Fruit fly (Drosophila melanogaster) whole organism, embryonic: ENCODE measurements around the gene CG34451.

ENCODE experiments used
- ATbp ChIP-seq: fragments of 200-800 bp; sonication (Bioruptor generic); optimal IDR thresholded peaks from 2 replicates; lab custom pipeline; 2017; ENCODE audit warnings: missing biosample characterization, mild to moderate bottlenecking, missing genetic modification characterization, missing genetic modification reagents
- Atf3 ChIP-seq: fragments of 200-800 bp; sonication (Bioruptor generic); optimal IDR thresholded peaks from 3 replicates; lab custom pipeline; 2016; ENCODE audit warnings: missing biosample characterization, missing genetic modification characterization
- Blimp-1 ChIP-seq: fragments of 200-800 bp; sonication (Bioruptor generic); optimal IDR thresholded peaks from 3 replicates; lab custom pipeline; 2018; ENCODE audit warnings: missing biosample characterization, missing genetic modification characterization, mild to moderate bottlenecking, moderate library complexity, missing genetic modification reagents
- CG10565 ChIP-seq: fragments of 200-800 bp; sonication (Bioruptor generic); optimal IDR thresholded peaks from 3 replicates; lab custom pipeline; 2016; ENCODE audit warnings: missing biosample characterization, mild to moderate bottlenecking, missing genetic modification characterization
- CG11398 ChIP-seq: fragments of 200-800 bp; sonication (Bioruptor generic); optimal IDR thresholded peaks from 2 replicates; lab custom pipeline; 2016; ENCODE audit warnings: missing biosample characterization, missing genetic modification characterization
- CG13287 ChIP-seq: fragments of 200-800 bp; sonication (Bioruptor generic); IDR thresholded peaks from 2 replicates; pipeline ENCODE4 v1.3.6; 2022; ENCODE audit warnings: missing biosample characterization, missing genetic modification characterization; ENCODE audit not compliant: partially characterized antibody
- CG14710 ChIP-seq: fragments of 200-800 bp; sonication (Bioruptor generic); optimal IDR thresholded peaks from 3 replicates; lab custom pipeline; 2019; ENCODE audit warnings: missing biosample characterization, mild to moderate bottlenecking, missing genetic modification characterization, moderate library complexity
- CG15269 ChIP-seq: fragments of 200-800 bp; sonication (Bioruptor generic); optimal IDR thresholded peaks from 2 replicates; lab custom pipeline; 2018; ENCODE audit warnings: missing biosample characterization, mild to moderate bottlenecking, missing genetic modification characterization, moderate library complexity
- CG16863 ChIP-seq: fragments of 200-800 bp; sonication (Bioruptor generic); optimal IDR thresholded peaks from 3 replicates; lab custom pipeline; 2016; ENCODE audit warnings: missing biosample characterization, missing genetic modification characterization
- CG17328 ChIP-seq: fragments of 200-800 bp; sonication (Bioruptor generic); IDR thresholded peaks from 2 replicates; pipeline ENCODE4 v1.3.6; 2022; ENCODE audit warnings: missing biosample characterization, missing genetic modification characterization
- CG2678 ChIP-seq: fragments of 200-800 bp; sonication (Bioruptor generic); optimal IDR thresholded peaks from 3 replicates; lab custom pipeline; 2019; ENCODE audit warnings: missing biosample characterization, mild to moderate bottlenecking, missing genetic modification characterization, moderate library complexity
- CG33557 ChIP-seq: fragments of 200-800 bp; sonication (Bioruptor generic); optimal IDR thresholded peaks from 2 replicates; lab custom pipeline; 2019; ENCODE audit warnings: missing biosample characterization, mild to moderate bottlenecking, missing genetic modification characterization, moderate library complexity
- CG34422 ChIP-seq: fragments of 200-800 bp; sonication (Bioruptor generic); IDR thresholded peaks from 3 replicates; pipeline ENCODE4 v1.3.6; 2022; ENCODE audit warnings: missing biosample characterization, missing genetic modification characterization
- CG3995 ChIP-seq: fragments of 200-800 bp; sonication (Bioruptor generic); optimal IDR thresholded peaks from 3 replicates; lab custom pipeline; 2016; ENCODE audit warnings: missing biosample characterization, missing genetic modification characterization
- CG5245 ChIP-seq: fragments of 200-800 bp; sonication (Bioruptor generic); optimal IDR thresholded peaks from 3 replicates; lab custom pipeline; 2016; ENCODE audit warnings: missing biosample characterization, missing genetic modification characterization
- CG6175 ChIP-seq: fragments of 200-800 bp; sonication (Bioruptor generic); IDR thresholded peaks from 3 replicates; pipeline ENCODE4 v1.3.6; 2022; ENCODE audit warnings: missing biosample characterization, missing genetic modification characterization
- CG6689 ChIP-seq: fragments of 200-800 bp; sonication (Bioruptor generic); IDR thresholded peaks from 2 replicates; pipeline ENCODE4 v1.3.6; 2022; ENCODE audit warnings: missing biosample characterization, missing genetic modification characterization
- CG7963 ChIP-seq: fragments of 200-800 bp; sonication (Bioruptor generic); IDR thresholded peaks from 3 replicates; pipeline ENCODE4 v1.3.6; 2022; ENCODE audit warnings: missing biosample characterization, missing genetic modification characterization; ENCODE audit not compliant: partially characterized antibody
- CG8924 ChIP-seq: fragments of 200-800 bp; optimal IDR thresholded peaks from 3 replicates; lab custom pipeline; 2019; ENCODE audit warnings: missing biosample characterization, mild to moderate bottlenecking, missing genetic modification characterization, moderate library complexity
- CG9797 ChIP-seq: fragments of 200-800 bp; sonication (Bioruptor generic); optimal IDR thresholded peaks from 3 replicates; lab custom pipeline; 2018; ENCODE audit warnings: missing biosample characterization, mild to moderate bottlenecking, missing genetic modification characterization
- Dek ChIP-seq: fragments of 200-800 bp; sonication (Bioruptor generic); optimal IDR thresholded peaks from 3 replicates; lab custom pipeline; 2019; ENCODE audit warnings: missing biosample characterization, mild to moderate bottlenecking, missing genetic modification characterization, moderate library complexity
- Drgx ChIP-seq: fragments of 200-800 bp; sonication (Bioruptor generic); IDR thresholded peaks from 2 replicates; pipeline ENCODE4 v1.3.6; 2022; ENCODE audit warnings: missing biosample characterization, missing genetic modification characterization
- Ets65A ChIP-seq: fragments of 200-800 bp; sonication (Bioruptor generic); peaks from one replicate; lab custom pipeline; 2016; ENCODE audit warnings: missing biosample characterization, missing genetic modification characterization
- Hr51 ChIP-seq, 2 experiments: fragments of 200-800 bp; sonication (Bioruptor generic); optimal IDR thresholded peaks; 2 replicates in 1 of 2; 3 replicates in 1 of 2; lab custom pipeline; 2016 to 2018; ENCODE audit warnings: missing biosample characterization in 2 of 2, missing genetic modification characterization in 2 of 2, mild to moderate bottlenecking in 1 of 2, moderate library complexity in 1 of 2
- NC2β ChIP-seq: fragments of 200-800 bp; sonication (Bioruptor generic); optimal IDR thresholded peaks from 2 replicates; lab custom pipeline; 2016; ENCODE audit warnings: missing biosample characterization, missing genetic modification characterization
- Nf-YA ChIP-seq: fragments of 200-800 bp; sonication (Bioruptor generic); IDR thresholded peaks from 2 replicates; pipeline ENCODE4 v1.3.6; 2022; ENCODE audit warnings: missing biosample characterization, missing genetic modification characterization
- ab ChIP-seq: fragments of 200-800 bp; sonication (Bioruptor generic); optimal IDR thresholded peaks from 2 replicates; lab custom pipeline; 2016; ENCODE audit warnings: missing biosample characterization, missing genetic modification characterization
- az2 ChIP-seq: fragments of 200-800 bp; sonication (Bioruptor generic); optimal IDR thresholded peaks from 3 replicates; lab custom pipeline; 2016; ENCODE audit warnings: missing biosample characterization, missing genetic modification characterization
- br ChIP-seq: fragments of >200 bp; optimal IDR thresholded peaks from 2 replicates; lab custom pipeline; 2017
- bsh ChIP-seq, 2 experiments: fragments of 200-800 bp; sonication (Bioruptor generic); optimal IDR thresholded peaks; 2 replicates each; lab custom pipeline; 2017 to 2018; ENCODE audit warnings: mild to moderate bottlenecking in 2 of 2, missing biosample characterization in 2 of 2, missing genetic modification characterization in 2 of 2, moderate library complexity in 1 of 2
- chif ChIP-seq, 2 experiments: fragments of 200-800 bp; sonication (Bioruptor generic); optimal IDR thresholded peaks; 3 replicates each; lab custom pipeline; 2016; ENCODE audit warnings: missing biosample characterization in 2 of 2, missing genetic modification characterization in 2 of 2
- dati ChIP-seq: fragments of 200-800 bp; sonication (Bioruptor generic); IDR thresholded peaks from 2 replicates; pipeline ENCODE4 v1.3.6; 2022; ENCODE audit warnings: missing biosample characterization, missing genetic modification characterization
- dmrt11E ChIP-seq: fragments of 200-800 bp; sonication (Bioruptor generic); optimal IDR thresholded peaks from 3 replicates; lab custom pipeline; 2018; ENCODE audit warnings: missing biosample characterization, mild to moderate bottlenecking, missing genetic modification characterization, moderate library complexity
- gt ChIP-seq: fragments of 200-800 bp; sonication (Bioruptor generic); IDR thresholded peaks from 2 replicates; pipeline ENCODE4 v1.3.6; 2022; ENCODE audit warnings: missing biosample characterization, missing genetic modification characterization
- ham ChIP-seq: fragments of 200-800 bp; sonication (Bioruptor generic); IDR thresholded peaks from 2 replicates; pipeline ENCODE4 v1.3.6; 2022; ENCODE audit warnings: missing biosample characterization, missing genetic modification characterization
- klu ChIP-seq: fragments of 200-800 bp; sonication (Bioruptor generic); IDR thresholded peaks from 2 replicates; pipeline ENCODE4 v1.3.6; 2022; ENCODE audit warnings: missing biosample characterization, missing genetic modification characterization
- lmd ChIP-seq: fragments of 200-800 bp; sonication (Bioruptor generic); IDR thresholded peaks from 2 replicates; pipeline ENCODE4 v1.3.6; 2022; ENCODE audit warnings: missing biosample characterization, missing genetic modification characterization
- nmo ChIP-seq: fragments of 200-800 bp; sonication (Bioruptor generic); optimal IDR thresholded peaks from 2 replicates; lab custom pipeline; 2018; ENCODE audit warnings: missing biosample characterization, mild to moderate bottlenecking, missing genetic modification characterization, moderate library complexity
- oc ChIP-seq: fragments of 200-800 bp; sonication (Bioruptor generic); optimal IDR thresholded peaks from 2 replicates; lab custom pipeline; 2018; ENCODE audit warnings: missing biosample characterization, mild to moderate bottlenecking, missing genetic modification characterization, moderate library complexity
- pan ChIP-seq, 4 experiments: fragments of >200 bp in 3 of 4; fragments of 200-800 bp in 1 of 4; sonication (Bioruptor generic) in 1 of 4; optimal IDR thresholded peaks in 3 of 4; IDR thresholded peaks in 1 of 4; 2 replicates each; pipeline versions ENCODE4 v1.3.6 to Lab custom; 2017 to 2022; ENCODE audit warnings: missing biosample characterization in 2 of 4, missing genetic modification characterization in 2 of 4, mixed read lengths in 1 of 4
- pfk ChIP-seq: fragments of 200-800 bp; sonication (Bioruptor generic); optimal IDR thresholded peaks from 2 replicates; lab custom pipeline; 2018; ENCODE audit warnings: missing biosample characterization, mild to moderate bottlenecking, missing genetic modification characterization, moderate library complexity
- prd ChIP-seq, 3 experiments: fragments of >200 bp in 2 of 3; fragments of 200-800 bp in 1 of 3; sonication (Bioruptor generic) in 1 of 3; optimal IDR thresholded peaks in 2 of 3; IDR thresholded peaks in 1 of 3; 2 replicates in 2 of 3; 3 replicates in 1 of 3; pipeline versions ENCODE4 v1.3.6 to Lab custom; 2017 to 2022; ENCODE audit warnings: missing biosample characterization in 1 of 3, missing genetic modification characterization in 1 of 3
- pum ChIP-seq: fragments of 200-800 bp; sonication (Bioruptor generic); optimal IDR thresholded peaks from 2 replicates; lab custom pipeline; 2016; ENCODE audit warnings: missing biosample characterization, missing genetic modification characterization
- sd ChIP-seq: fragments of 200-800 bp; sonication (Bioruptor generic); optimal IDR thresholded peaks from 3 replicates; lab custom pipeline; 2018; ENCODE audit warnings: missing biosample characterization, mild to moderate bottlenecking, missing genetic modification characterization, moderate library complexity
- sob ChIP-seq: fragments of 200-800 bp; sonication (Bioruptor generic); IDR thresholded peaks from 2 replicates; pipeline ENCODE4 v1.3.6; 2022; ENCODE audit warnings: missing biosample characterization, missing genetic modification characterization
- tll ChIP-seq, 2 experiments: fragments of 200-800 bp in 1 of 2; fragments of >200 bp in 1 of 2; sonication (Bioruptor generic) in 1 of 2; optimal IDR thresholded peaks; 2 replicates each; lab custom pipeline; 2017 to 2019; ENCODE audit warnings: missing biosample characterization in 2 of 2, missing genetic modification characterization in 2 of 2, mild to moderate bottlenecking in 1 of 2, moderate library complexity in 1 of 2
- unpg ChIP-seq: fragments of 200-800 bp; sonication (Bioruptor generic); optimal IDR thresholded peaks from 3 replicates; lab custom pipeline; 2018; ENCODE audit warnings: missing biosample characterization, mild to moderate bottlenecking, missing genetic modification characterization, moderate library complexity
- wek ChIP-seq: fragments of 200-800 bp; sonication (Bioruptor generic); optimal IDR thresholded peaks from 3 replicates; lab custom pipeline; 2018; ENCODE audit warnings: missing biosample characterization, mild to moderate bottlenecking, missing genetic modification characterization, moderate library complexity

CG34451 gene

dm6 chr3L:15672800-15673199, 19.1 kb downstream of the CG34451 start (continued):
- TF ChIP-seq CG33557 (GFP tag; lab: Kevin White, UChicago), result peak; percentile 54
- peak in 1 of 2 experiments; percentile 75 for TF ChIP-seq bsh (GFP tag; optimal IDR thresholded peaks at IDR 0.05; lab: Kevin White, UChicago)
- TF ChIP-seq dati (GFP tag; lab: Robert Waterston, UW), result 0 out of 2 replicates have a peak, but pooled peaks have one; percentile 19
- TF ChIP-seq sd (tag; lab: Kevin White, UChicago), result no peak
- TF ChIP-seq Ets65A (GFP tag; lab: Kevin White, UChicago), result peak; percentile 92
- peak; percentile 59 for TF ChIP-seq nmo (GFP tag; lab: Kevin White, UChicago)
- TF ChIP-seq CG8924 (tag; lab: Kevin White, UChicago), result peak; percentile 31
- TF ChIP-seq Blimp-1 (GFP tag; lab: Kevin White, UChicago), result peak; percentile 36
- peak; percentile 88 for TF ChIP-seq dmrt11E (tag; lab: Kevin White, UChicago)
- TF ChIP-seq Drgx (GFP tag; lab: Robert Waterston, UW), result no peak
- TF ChIP-seq az2 (GFP tag; lab: Kevin White, UChicago), result peak; percentile 43
- TF ChIP-seq ham (GFP tag; lab: Robert Waterston, UW), result no peak
- no peak for TF ChIP-seq prd (optimal IDR thresholded peaks at IDR 0.05; lab: Kevin White, UChicago)
- peak; percentile 45; the same call in 2 of the 3 replicates for TF ChIP-seq prd (GFP tag; IDR thresholded peaks at IDR 0.05; lab: Robert Waterston, UW)
- peak; percentile 40; the same call in 1 of the 2 replicates for TF ChIP-seq CG17328 (GFP tag; lab: Robert Waterston, UW)
- TF ChIP-seq NC2β (GFP tag; lab: Kevin White, UChicago), result no peak
- TF ChIP-seq Hr51 (GFP tag; optimal IDR thresholded peaks at IDR 0.05; lab: Kevin White, UChicago), result no peak

- TF ChIP-seq nmo (GFP tag; lab: Kevin White, UChicago) (peak; percentile 37), wek (no peak), oc (no peak), pum (GFP tag; lab: Kevin White, UChicago) (no peak), chif (GFP tag; optimal IDR thresholded peaks at IDR 0.05; lab: Kevin White, UChicago) (no peak), CG15269 (tag; lab: Kevin White, UChicago) (no peak), pan (optimal IDR thresholded peaks at IDR 0.05; lab: Kevin White, UChicago) (no peak), pan (GFP tag; optimal IDR thresholded peaks at IDR 0.05 in 1 of 2, IDR thresholded peaks at IDR 0.05 in 1 of 2) (no peak), CG3995 (GFP tag; lab: Kevin White, UChicago) (no peak), CG2678 (tag; lab: Kevin White, UChicago) (no peak), lmd (no peak), tll (GFP tag; optimal IDR thresholded peaks at IDR 0.05; lab: Kevin White, UChicago) (peak in 1 of 2 experiments; percentile 3), CG9797 (no peak), pfk (GFP tag; lab: Kevin White, UChicago) (no peak), CG6175 (GFP tag; lab: Robert Waterston, UW) (no peak), Dek (no peak), CG13287 (no peak), gt (GFP tag; lab: Robert Waterston, UW) (no peak), Nf-YA (GFP tag; lab: Robert Waterston, UW) (no peak), sob (GFP tag; lab: Robert Waterston, UW) (no peak), klu (GFP tag; lab: Robert Waterston, UW) (no peak), CG10565 (no peak), CG34422 (no peak), CG5245 (GFP tag; lab: Kevin White, UChicago) (no peak), CG16863 (GFP tag; lab: Kevin White, UChicago) (no peak), CG7963 (no peak), CG11398 (GFP tag; lab: Kevin White, UChicago) (no peak), ham (GFP tag; lab: Robert Waterston, UW) (no peak), ATbp (no peak), br (lab: Kevin White, UChicago) (no peak), unpg (GFP tag; lab: Kevin White, UChicago) (no peak), CG6689 (GFP tag; lab: Robert Waterston, UW) (0 out of 2 replicates have a peak, but pooled peaks have one; percentile 13), sd (tag; lab: Kevin White, UChicago) (no peak), Atf3 (GFP tag; lab: Kevin White, UChicago) (no peak), CG14710 (tag; lab: Kevin White, UChicago) (peak; percentile 69), ab (GFP tag; lab: Kevin White, UChicago) (no peak)
Observed at dm6 chr3L:15670455-15670854, 21.4 kb downstream of the CG34451 start.
